Worm (Caenorhabditis elegans): ENCODE measurements around the gene F23B12.7.

ce11 chrV:14417735-14418134, 31.8 kb upstream of the F23B12.7 start, which contains the start of the genes nxf-2 and set-31:
- TF ChIP-seq egl-27 (tag; optimal IDR thresholded peaks at IDR 0.05) (no peak), lin-39 (tag; optimal IDR thresholded peaks at IDR 0.05) (no peak)
